Fruit fly (Drosophila melanogaster) whole organism, embryonic: ENCODE measurements around the gene CG6569.
A peak's percentile ranks its signal among the peaks of the same experiment; 100 is the strongest.

Experiments used
- Blimp-1 ChIP-seq: fragments of 200-800 bp; sonication (Bioruptor generic); optimal IDR thresholded peaks from 3 replicates; lab custom pipeline; 2018; ENCODE audit warnings: missing biosample characterization, missing genetic modification characterization, mild to moderate bottlenecking, moderate library complexity, missing genetic modification reagents
- CG12236 ChIP-seq: fragments of 200-800 bp; sonication (Bioruptor generic); optimal IDR thresholded peaks from 2 replicates; lab custom pipeline; 2016; ENCODE audit warnings: missing biosample characterization, missing genetic modification characterization
- CG13775 ChIP-seq: fragments of 200-800 bp; sonication (Bioruptor generic); optimal IDR thresholded peaks from 3 replicates; lab custom pipeline; 2017; ENCODE audit warnings: missing biosample characterization, mild to moderate bottlenecking, missing genetic modification characterization
- CG14050 ChIP-seq: fragments of 200-800 bp; sonication (Bioruptor generic); IDR thresholded peaks from 3 replicates; pipeline ENCODE4 v1.3.6; 2022; ENCODE audit warnings: missing biosample characterization, missing genetic modification characterization
- CG14441 ChIP-seq: fragments of 200-800 bp; sonication (Bioruptor generic); IDR thresholded peaks from 2 replicates; pipeline ENCODE4 v1.3.6; 2022; ENCODE audit warnings: missing biosample characterization, missing genetic modification characterization
- CG15479 ChIP-seq: fragments of 200-800 bp; sonication (Bioruptor generic); optimal IDR thresholded peaks from 3 replicates; lab custom pipeline; 2019; ENCODE audit warnings: missing biosample characterization, mild to moderate bottlenecking, missing genetic modification characterization, moderate library complexity
- CG16779 ChIP-seq: fragments of 200-800 bp; sonication (Bioruptor generic); IDR thresholded peaks from 2 replicates; pipeline ENCODE4 v1.3.6; 2022; ENCODE audit warnings: missing biosample characterization, missing genetic modification characterization
- CG2116 ChIP-seq: fragments of 200-800 bp; sonication (Bioruptor generic); optimal IDR thresholded peaks from 3 replicates; lab custom pipeline; 2018; ENCODE audit warnings: missing biosample characterization, mild to moderate bottlenecking, missing genetic modification characterization
- CG3281 ChIP-seq: fragments of 200-800 bp; sonication (Bioruptor generic); optimal IDR thresholded peaks from 3 replicates; lab custom pipeline; 2017; ENCODE audit warnings: missing biosample characterization, mild to moderate bottlenecking, missing genetic modification characterization
- CG33557 ChIP-seq: fragments of 200-800 bp; sonication (Bioruptor generic); optimal IDR thresholded peaks from 2 replicates; lab custom pipeline; 2019; ENCODE audit warnings: missing biosample characterization, mild to moderate bottlenecking, missing genetic modification characterization, moderate library complexity
- CG34376 ChIP-seq: fragments of 200-800 bp; sonication (Bioruptor generic); optimal IDR thresholded peaks from 2 replicates; lab custom pipeline; 2018; ENCODE audit warnings: missing biosample characterization, mild to moderate bottlenecking, missing genetic modification characterization
- CG3847 ChIP-seq: fragments of 200-800 bp; sonication (Bioruptor generic); IDR thresholded peaks from 2 replicates; pipeline ENCODE4 v1.3.6; 2022; ENCODE audit warnings: missing biosample characterization, missing genetic modification characterization
- CG4360 ChIP-seq: fragments of 200-800 bp; sonication (Bioruptor generic); IDR thresholded peaks from 2 replicates; pipeline ENCODE4 v1.3.6; 2022; ENCODE audit warnings: missing biosample characterization, missing genetic modification characterization
- CG6175 ChIP-seq: fragments of 200-800 bp; sonication (Bioruptor generic); IDR thresholded peaks from 3 replicates; pipeline ENCODE4 v1.3.6; 2022; ENCODE audit warnings: missing biosample characterization, missing genetic modification characterization
- CG6854 ChIP-seq: fragments of 200-800 bp; sonication (Bioruptor generic); optimal IDR thresholded peaks from 3 replicates; lab custom pipeline; 2017; ENCODE audit warnings: missing biosample characterization, mild to moderate bottlenecking, missing genetic modification characterization
- CG7556 ChIP-seq: fragments of 200-800 bp; sonication (Bioruptor generic); optimal IDR thresholded peaks from 2 replicates; lab custom pipeline; 2017; ENCODE audit warnings: missing biosample characterization, mild to moderate bottlenecking, missing genetic modification characterization
- CG9932 ChIP-seq: fragments of 200-800 bp; sonication (Bioruptor generic); IDR thresholded peaks from 2 replicates; pipeline ENCODE4 v1.3.6; 2022; ENCODE audit warnings: missing biosample characterization, missing genetic modification characterization
- D19A ChIP-seq: fragments of 200-800 bp; optimal IDR thresholded peaks from 3 replicates; lab custom pipeline; 2019; ENCODE audit warnings: missing biosample characterization, mild to moderate bottlenecking, missing genetic modification characterization, moderate library complexity
- Dad ChIP-seq: fragments of 200-800 bp; sonication (Bioruptor generic); optimal IDR thresholded peaks from 3 replicates; lab custom pipeline; 2016; ENCODE audit warnings: missing biosample characterization, missing genetic modification characterization
- Dip3 ChIP-seq: fragments of 200-800 bp; sonication (Bioruptor generic); optimal IDR thresholded peaks from 3 replicates; lab custom pipeline; 2016; ENCODE audit warnings: missing biosample characterization, missing genetic modification characterization
- E2f1 ChIP-seq: fragments of 200-800 bp; sonication (Bioruptor generic); IDR thresholded peaks from 2 replicates; pipeline ENCODE4 v1.3.6; 2022; ENCODE audit warnings: missing biosample characterization, missing genetic modification characterization
- Gsc ChIP-seq: fragments of 200-800 bp; sonication (Bioruptor generic); IDR thresholded peaks from 2 replicates; pipeline ENCODE4 v1.3.6; 2022; ENCODE audit warnings: missing biosample characterization, missing genetic modification characterization
- MBD-R2 ChIP-seq: fragments of 200-800 bp; sonication (Bioruptor generic); IDR thresholded peaks from 2 replicates; pipeline ENCODE4 v1.3.6; 2022; ENCODE audit warnings: missing biosample characterization, missing genetic modification characterization
- Meics ChIP-seq: fragments of 200-800 bp; sonication (Bioruptor generic); optimal IDR thresholded peaks from 2 replicates; lab custom pipeline; 2017; ENCODE audit warnings: missing biosample characterization, mild to moderate bottlenecking, missing genetic modification characterization
- NFAT ChIP-seq: fragments of 200-800 bp; sonication (Bioruptor generic); IDR thresholded peaks from 2 replicates; pipeline ENCODE4 v1.3.6; 2022; ENCODE audit warnings: missing biosample characterization, missing genetic modification characterization
- Oli ChIP-seq: fragments of 200-800 bp; sonication (Bioruptor generic); optimal IDR thresholded peaks from 2 replicates; lab custom pipeline; 2018; ENCODE audit warnings: missing biosample characterization, mild to moderate bottlenecking, missing genetic modification characterization, moderate library complexity
- Pdp1 ChIP-seq, 2 experiments: fragments of 200-800 bp; sonication (Bioruptor generic); optimal IDR thresholded peaks; 3 replicates each; lab custom pipeline; 2016; ENCODE audit warnings: missing biosample characterization in 2 of 2, missing genetic modification characterization in 2 of 2, mild to moderate bottlenecking in 1 of 2, moderate library complexity in 1 of 2
- Rfx ChIP-seq: fragments of 200-800 bp; sonication (Bioruptor generic); IDR thresholded peaks from 2 replicates; pipeline ENCODE4 v1.3.6; 2022; ENCODE audit warnings: missing biosample characterization, missing genetic modification characterization
- Scr ChIP-seq: fragments of 200-800 bp; sonication (Bioruptor generic); IDR thresholded peaks from 2 replicates; pipeline ENCODE4 v1.3.6; 2022; ENCODE audit warnings: missing biosample characterization, missing genetic modification characterization; ENCODE audit not compliant: partially characterized antibody
- Six4 ChIP-seq: fragments of 200-800 bp; sonication (Bioruptor generic); optimal IDR thresholded peaks from 2 replicates; lab custom pipeline; 2016; ENCODE audit warnings: missing biosample characterization, missing genetic modification characterization
- Vsx1 ChIP-seq: fragments of 200-800 bp; sonication (Bioruptor generic); optimal IDR thresholded peaks from 2 replicates; lab custom pipeline; 2017; ENCODE audit warnings: missing biosample characterization, mild to moderate bottlenecking, missing genetic modification characterization, missing genetic modification reagents
- ac ChIP-seq: fragments of 200-800 bp; sonication (Bioruptor generic); optimal IDR thresholded peaks from 3 replicates; lab custom pipeline; 2017; ENCODE audit warnings: missing biosample characterization, mild to moderate bottlenecking, missing genetic modification characterization
- aop ChIP-seq: fragments of 200-800 bp; sonication (Bioruptor generic); IDR thresholded peaks from 2 replicates; pipeline ENCODE4 v1.3.6; 2022; ENCODE audit warnings: missing biosample characterization, missing genetic modification characterization
- crp ChIP-seq, 2 experiments: fragments of 200-800 bp; sonication (Bioruptor generic); optimal IDR thresholded peaks; 2 replicates in 1 of 2; 3 replicates in 1 of 2; lab custom pipeline; 2017; ENCODE audit warnings: missing biosample characterization in 2 of 2, missing genetic modification characterization in 2 of 2, mild to moderate bottlenecking in 1 of 2, moderate library complexity in 1 of 2
- dmrt11E ChIP-seq: fragments of 200-800 bp; sonication (Bioruptor generic); optimal IDR thresholded peaks from 3 replicates; lab custom pipeline; 2018; ENCODE audit warnings: missing biosample characterization, mild to moderate bottlenecking, missing genetic modification characterization, moderate library complexity
- ftz-f1 ChIP-seq: fragments of 200-800 bp; sonication (Bioruptor generic); optimal IDR thresholded peaks from 2 replicates; lab custom pipeline; 2016; ENCODE audit warnings: missing biosample characterization, missing genetic modification characterization
- fu2 ChIP-seq: fragments of 200-800 bp; sonication (Bioruptor generic); optimal IDR thresholded peaks from 2 replicates; lab custom pipeline; 2016; ENCODE audit warnings: missing biosample characterization, missing genetic modification characterization
- kah ChIP-seq: fragments of 200-800 bp; sonication (Bioruptor generic); optimal IDR thresholded peaks from 2 replicates; lab custom pipeline; 2018; ENCODE audit warnings: missing biosample characterization, mild to moderate bottlenecking, missing genetic modification characterization
- ken ChIP-seq: fragments of 200-800 bp; sonication (Bioruptor generic); IDR thresholded peaks from 3 replicates; pipeline ENCODE4 v1.3.6; 2022; ENCODE audit warnings: missing biosample characterization, missing genetic modification characterization
- lola ChIP-seq, 3 experiments: fragments of >200 bp in 2 of 3; fragments of 200-800 bp in 1 of 3; sonication (Bioruptor generic) in 1 of 3; optimal IDR thresholded peaks; 2 replicates each; lab custom pipeline; 2017 to 2019; ENCODE audit warnings: missing biosample characterization in 3 of 3, missing genetic modification characterization in 3 of 3, mild to moderate bottlenecking in 1 of 3, moderate library complexity in 1 of 3
- mld ChIP-seq: fragments of 200-800 bp; sonication (Bioruptor generic); IDR thresholded peaks from 3 replicates; pipeline ENCODE4 v1.3.6; 2022; ENCODE audit warnings: missing biosample characterization, missing genetic modification characterization; ENCODE audit not compliant: partially characterized antibody
- oc ChIP-seq: fragments of 200-800 bp; sonication (Bioruptor generic); optimal IDR thresholded peaks from 2 replicates; lab custom pipeline; 2018; ENCODE audit warnings: missing biosample characterization, mild to moderate bottlenecking, missing genetic modification characterization, moderate library complexity
- otp ChIP-seq: fragments of 200-800 bp; sonication (Bioruptor generic); IDR thresholded peaks from 3 replicates; pipeline ENCODE4, ENCODE4 v1.3.6; 2022; ENCODE audit warnings: missing biosample characterization, missing genetic modification characterization
- pho ChIP-seq: fragments of 200-800 bp; sonication (Bioruptor generic); optimal IDR thresholded peaks from 2 replicates; lab custom pipeline; 2016; ENCODE audit warnings: missing biosample characterization, missing genetic modification characterization
- pros ChIP-seq: fragments of 200-800 bp; sonication (Bioruptor generic); optimal IDR thresholded peaks from 3 replicates; lab custom pipeline; 2019; ENCODE audit warnings: missing biosample characterization, mild to moderate bottlenecking, missing genetic modification characterization, moderate library complexity
- rib ChIP-seq: fragments of 200-800 bp; sonication (Bioruptor generic); IDR thresholded peaks from 2 replicates; pipeline ENCODE4 v1.3.6; 2022; ENCODE audit warnings: missing biosample characterization, missing genetic modification characterization
- run ChIP-seq: fragments of 200-800 bp; sonication (Bioruptor generic); optimal IDR thresholded peaks from 3 replicates; lab custom pipeline; 2018; ENCODE audit warnings: missing biosample characterization, mild to moderate bottlenecking, missing genetic modification characterization
- tin ChIP-seq: fragments of 200-800 bp; sonication (Bioruptor generic); optimal IDR thresholded peaks from 3 replicates; lab custom pipeline; 2016; ENCODE audit warnings: missing biosample characterization, missing genetic modification characterization
- unc-4 ChIP-seq: fragments of 200-800 bp; sonication (Bioruptor generic); IDR thresholded peaks from 2 replicates; pipeline ENCODE4 v1.3.6; 2022; ENCODE audit warnings: missing biosample characterization, missing genetic modification characterization; ENCODE audit not compliant: partially characterized antibody
- wor ChIP-seq: fragments of 200-800 bp; sonication (Bioruptor generic); IDR thresholded peaks from 2 replicates; pipeline ENCODE4 v1.3.6; 2022; ENCODE audit warnings: missing biosample characterization, missing genetic modification characterization

Gene CG6569

DNA sequence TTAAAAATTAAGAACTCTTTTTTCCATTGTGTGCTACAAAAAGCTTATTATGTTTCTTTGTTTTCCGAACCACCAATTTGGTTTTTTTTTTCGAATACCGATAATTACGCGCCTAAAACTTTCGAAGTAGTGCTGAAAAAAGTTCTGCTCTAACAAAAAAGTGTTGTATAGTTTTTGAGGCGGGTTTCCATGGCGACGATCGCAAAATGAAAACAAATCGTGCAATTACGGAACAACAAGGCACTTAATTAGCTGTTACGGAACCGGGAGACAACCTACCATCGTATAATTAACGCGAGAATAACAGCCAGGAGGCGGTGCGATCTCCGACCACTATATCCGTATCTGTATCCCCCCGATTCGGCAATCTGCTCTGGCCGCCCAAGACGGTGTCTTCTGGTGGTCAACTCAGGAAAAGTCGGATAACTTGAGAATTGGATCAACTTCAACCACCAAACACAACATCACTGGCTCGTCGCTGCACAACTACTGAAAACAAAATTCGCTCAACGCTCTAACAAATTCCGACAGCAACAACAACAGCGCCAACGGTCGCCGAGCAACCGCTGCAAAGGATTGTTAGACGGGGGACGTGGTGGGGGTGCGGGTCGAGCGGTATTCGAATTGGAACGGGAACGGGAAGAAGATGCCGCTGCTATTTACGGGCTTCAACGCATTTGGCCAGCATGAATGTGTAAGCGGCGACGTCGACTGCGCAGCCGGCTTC is 19.3 kb upstream of the CG6569 start, which contains the start of the genes CG6678 and dnd (continued):
- TF ChIP-seq Six4 (GFP tag; lab: Kevin White, UChicago), result no peak
- no peak for TF ChIP-seq aop (GFP tag; lab: Robert Waterston, UW)
- TF ChIP-seq mld (GFP tag; lab: Robert Waterston, UW), result no peak
- TF ChIP-seq kah (GFP tag; lab: Kevin White, UChicago), result no peak
- TF ChIP-seq E2f1 (GFP tag; lab: Robert Waterston, UW), result no peak
- no peak for TF ChIP-seq Scr (GFP tag; lab: Robert Waterston, UW)
- no peak for TF ChIP-seq Gsc
- TF ChIP-seq CG14441 (GFP tag; lab: Robert Waterston, UW), result no peak
- no peak for TF ChIP-seq Meics (GFP tag; lab: Kevin White, UChicago)
- TF ChIP-seq NFAT (GFP tag; lab: Robert Waterston, UW), result peak; percentile 59; the same call in 1 of the 2 replicates
- TF ChIP-seq CG6175 (GFP tag; lab: Robert Waterston, UW), result no peak
- TF ChIP-seq fu2 (GFP tag; lab: Kevin White, UChicago), result no peak
- TF ChIP-seq Dad (GFP tag; lab: Kevin White, UChicago), result no peak
- no peak for TF ChIP-seq Oli (tag; lab: Kevin White, UChicago)
- TF ChIP-seq Dip3, result no peak
- TF ChIP-seq run, result no peak
- TF ChIP-seq CG7556 (GFP tag; lab: Kevin White, UChicago), result no peak
- TF ChIP-seq CG12236, result no peak
- TF ChIP-seq MBD-R2 (GFP tag; lab: Robert Waterston, UW), result peak; percentile 35
- TF ChIP-seq CG6854 (GFP tag; lab: Kevin White, UChicago), result no peak
- TF ChIP-seq Blimp-1, result no peak
- TF ChIP-seq oc (tag; lab: Kevin White, UChicago), result no peak
- no peak for TF ChIP-seq CG33557 (GFP tag; lab: Kevin White, UChicago)
- TF ChIP-seq lola (GFP tag; optimal IDR thresholded peaks at IDR 0.05; lab: Kevin White, UChicago), result no peak
- TF ChIP-seq D19A (tag; lab: Kevin White, UChicago), result no peak
- no peak for TF ChIP-seq CG3281 (GFP tag; lab: Kevin White, UChicago)
- no peak for TF ChIP-seq pros (GFP tag; lab: Kevin White, UChicago)
- TF ChIP-seq ken (GFP tag; lab: Robert Waterston, UW), result no peak
- TF ChIP-seq CG16779 (GFP tag; lab: Robert Waterston, UW), result no peak
- no peak for TF ChIP-seq CG9932 (GFP tag; lab: Robert Waterston, UW)
- TF ChIP-seq CG13775 (GFP tag; lab: Kevin White, UChicago), result no peak
- TF ChIP-seq CG34376, result no peak
- TF ChIP-seq tin (GFP tag; lab: Kevin White, UChicago), result no peak
- no peak for TF ChIP-seq ac
- no peak for TF ChIP-seq CG15479 (GFP tag; lab: Kevin White, UChicago)
- peak; percentile 82 for TF ChIP-seq CG4360
- peak; percentile 97 for TF ChIP-seq Rfx (GFP tag; lab: Robert Waterston, UW)
- TF ChIP-seq Vsx1 (GFP tag; lab: Kevin White, UChicago), result peak; percentile 91
- no peak for TF ChIP-seq wor (GFP tag; lab: Robert Waterston, UW)
- TF ChIP-seq CG14050 (GFP tag; lab: Robert Waterston, UW), result no peak
- TF ChIP-seq CG2116 (GFP tag; lab: Kevin White, UChicago), result peak; percentile 88
- TF ChIP-seq crp (GFP tag; optimal IDR thresholded peaks at IDR 0.05; lab: Kevin White, UChicago), result peak in 1 of 2 experiments; percentile 28
- TF ChIP-seq unc-4 (GFP tag; lab: Robert Waterston, UW), result no peak
- no peak for TF ChIP-seq rib
- TF ChIP-seq dmrt11E, result no peak
- no peak for TF ChIP-seq ftz-f1 (GFP tag; lab: Kevin White, UChicago)
- TF ChIP-seq otp (GFP tag; lab: Robert Waterston, UW), result no peak
- TF ChIP-seq pho (GFP tag; lab: Kevin White, UChicago), result no peak
- peak in 1 of 2 experiments; percentile 81 for TF ChIP-seq Pdp1 (GFP tag; optimal IDR thresholded peaks at IDR 0.05; lab: Kevin White, UChicago)
- no peak for TF ChIP-seq CG3847
